Worm (Caenorhabditis elegans) whole organism, early embryonic: ENCODE measurements around the gene mam-2.

Experiments
- ama-1 ChIP-seq: fragments of 150-350 bp; optimal IDR thresholded peaks from 2 replicates; lab custom pipeline; 2014
- ceh-13 ChIP-seq: fragments of 200-800 bp; sonication (Bioruptor generic); optimal IDR thresholded peaks from 2 replicates; lab custom pipeline; 2018; ENCODE audit warnings: mild to moderate bottlenecking, missing genetic modification characterization, missing compliant biosample characterization
- ceh-36 ChIP-seq: sonication (generic microtip); optimal IDR thresholded peaks from 2 replicates; lab custom pipeline; 2016; ENCODE audit warnings: missing genetic modification characterization, inconsistent platforms, missing compliant biosample characterization
- flt-1 ChIP-seq: fragments of 200-800 bp; sonication (Bioruptor generic); IDR thresholded peaks from 2 replicates; pipeline ENCODE4 v1.3.6; 2022; ENCODE audit warnings: missing genetic modification characterization, missing compliant biosample characterization
- hmg-4 ChIP-seq: fragments of 200-800 bp; sonication (Bioruptor generic); optimal IDR thresholded peaks from 2 replicates; lab custom pipeline; 2018; ENCODE audit warnings: mild to moderate bottlenecking, missing genetic modification characterization, missing compliant biosample characterization
- pes-1 ChIP-seq: fragments of 200-800 bp; sonication (Bioruptor generic); IDR thresholded peaks from 2 replicates; pipeline ENCODE4 v1.3.6; 2022; ENCODE audit warnings: missing genetic modification reagents, missing genetic modification characterization, missing compliant biosample characterization
- scrt-1 ChIP-seq: fragments of 200-800 bp; sonication (Bioruptor generic); IDR thresholded peaks from 2 replicates; pipeline ENCODE4 v1.3.6; 2022; ENCODE audit warnings: missing genetic modification characterization, missing compliant biosample characterization
- tra-4 ChIP-seq: sonication (generic microtip); optimal IDR thresholded peaks from 2 replicates; lab custom pipeline; 2017; ENCODE audit warnings: missing genetic modification characterization, missing compliant biosample characterization

DNA sequence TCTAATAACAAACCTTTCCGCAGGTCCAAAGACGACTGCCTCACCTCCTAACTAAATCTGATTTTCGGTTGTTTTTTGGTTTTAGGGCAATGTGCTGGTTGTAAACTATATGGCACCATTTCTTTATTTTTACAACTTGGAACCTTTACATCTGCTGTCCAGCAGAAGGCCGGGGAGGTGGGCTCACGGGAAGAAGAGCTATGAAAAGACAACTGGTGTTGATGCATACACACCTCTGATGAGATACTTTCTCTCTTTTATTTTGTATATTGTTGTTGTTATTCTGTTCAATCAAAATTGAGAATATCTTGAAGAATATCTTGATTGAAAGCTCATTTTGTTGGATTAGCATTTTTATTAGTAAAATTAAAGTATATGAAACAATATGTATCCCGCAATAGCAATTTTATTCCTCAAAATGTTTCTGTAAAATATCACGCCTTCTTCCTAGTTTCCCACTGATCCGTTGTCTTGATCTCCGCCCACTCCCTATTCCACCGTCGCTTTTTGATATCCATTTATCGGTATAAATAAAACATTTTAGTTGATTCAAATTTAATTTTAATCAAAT lies 5.3 kb upstream of the mam-2 start, which contains the start of gene dhp-2:
- TF ChIP-seq flt-1, result no peak
- TF ChIP-seq tra-4 (tag; lab: Kevin White, UChicago), result no peak
- no peak for TF ChIP-seq ceh-36 (tag; lab: Kevin White, UChicago)
- TF ChIP-seq hmg-4, result no peak
- TF ChIP-seq ama-1, result no peak
- TF ChIP-seq scrt-1, result no peak
- TF ChIP-seq ceh-13 (GFP tag; lab: Kevin White, UChicago), result no peak
- TF ChIP-seq pes-1 (GFP tag; lab: Robert Waterston, UW), result no peak
